Fruit fly (Drosophila melanogaster) whole organism, prepupa: ENCODE results near the gene CG43922.

Experiments
- Blimp-1 ChIP-seq: fragments of 200-800 bp; sonication (Bioruptor generic); optimal IDR thresholded peaks from 3 replicates; lab custom pipeline; 2017; ENCODE audit warnings: missing biosample characterization, missing genetic modification characterization, mild to moderate bottlenecking, moderate library complexity, missing genetic modification reagents
- CG32006 ChIP-seq: fragments of 200-800 bp; sonication (Bioruptor generic); optimal IDR thresholded peaks from 3 replicates; lab custom pipeline; 2017; ENCODE audit warnings: missing biosample characterization, mild to moderate bottlenecking, missing genetic modification characterization
- CG4318 ChIP-seq: fragments of 200-800 bp; sonication (Bioruptor generic); optimal IDR thresholded peaks from 3 replicates; lab custom pipeline; 2017; ENCODE audit warnings: missing biosample characterization, mild to moderate bottlenecking, missing genetic modification characterization
- CG8319 ChIP-seq: fragments of 200-800 bp; sonication (Bioruptor generic); optimal IDR thresholded peaks from 3 replicates; lab custom pipeline; 2016; ENCODE audit warnings: missing biosample characterization, missing genetic modification characterization
- Hr38 ChIP-seq: sonication (Bioruptor generic); optimal IDR thresholded peaks from 2 replicates; lab custom pipeline; 2016; ENCODE audit warnings: missing biosample characterization, missing genetic modification characterization
- Sox14 ChIP-seq: fragments of 200-800 bp; sonication (Bioruptor generic); optimal IDR thresholded peaks from 3 replicates; lab custom pipeline; 2016; ENCODE audit warnings: missing biosample characterization, missing genetic modification characterization
- dac ChIP-seq: fragments of 200-800 bp; sonication (Bioruptor generic); optimal IDR thresholded peaks from 2 replicates; lab custom pipeline; 2017; ENCODE audit warnings: missing biosample characterization, mild to moderate bottlenecking, missing genetic modification characterization
- net ChIP-seq: fragments of 200-800 bp; sonication (Bioruptor generic); optimal IDR thresholded peaks from 3 replicates; lab custom pipeline; 2016; ENCODE audit warnings: missing biosample characterization, missing genetic modification characterization
- spab ChIP-seq: fragments of 200-800 bp; sonication (Bioruptor generic); optimal IDR thresholded peaks from 2 replicates; lab custom pipeline; 2017; ENCODE audit warnings: missing biosample characterization, mild to moderate bottlenecking, missing genetic modification characterization, missing genetic modification reagents

DNA sequence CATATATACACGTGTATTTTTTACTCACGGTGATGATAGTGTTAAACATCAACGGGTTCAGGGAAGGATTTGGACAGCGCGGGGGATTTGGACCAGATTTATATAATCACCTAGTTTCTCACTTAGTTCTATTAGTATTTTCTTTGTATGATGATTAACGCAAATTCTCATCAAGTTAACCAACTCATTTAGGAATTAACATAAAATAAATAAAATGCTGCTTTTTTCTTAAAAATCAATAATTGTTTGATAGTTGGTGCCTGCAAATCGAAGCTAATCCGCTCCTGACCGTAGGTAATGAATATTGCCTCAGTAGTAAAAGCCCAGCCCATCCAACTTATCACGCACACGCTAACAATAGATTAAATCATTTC is 43.2 kb upstream of the CG43922 start:
- TF ChIP-seq CG8319: no peak
- TF ChIP-seq Hr38 (GFP tag; lab: Kevin White, UChicago): no peak
- no peak for TF ChIP-seq Blimp-1 (GFP tag; lab: Kevin White, UChicago)
- TF ChIP-seq dac (GFP tag; lab: Kevin White, UChicago): no peak
- TF ChIP-seq Sox14: no peak
- no peak for TF ChIP-seq net (GFP tag; lab: Kevin White, UChicago)
- no peak for TF ChIP-seq spab (GFP tag; lab: Kevin White, UChicago)
- no peak for TF ChIP-seq CG32006 (GFP tag; lab: Kevin White, UChicago)
- TF ChIP-seq CG4318 (GFP tag; lab: Kevin White, UChicago): no peak
